Fruit fly (Drosophila melanogaster) whole organism, pupa: Measurements from ENCODE around the gene COX6CL.

ENCODE experiments used
- Pif1A ChIP-seq: fragments of 200-800 bp; sonication (Bioruptor generic); optimal IDR thresholded peaks from 3 replicates; lab custom pipeline; 2016; ENCODE audit warnings: missing biosample characterization, missing genetic modification characterization
- gl ChIP-seq: fragments of 200-800 bp; sonication (Bioruptor generic); optimal IDR thresholded peaks from 2 replicates; lab custom pipeline; 2018; ENCODE audit warnings: missing biosample characterization, mild to moderate bottlenecking, missing genetic modification characterization

DNA sequence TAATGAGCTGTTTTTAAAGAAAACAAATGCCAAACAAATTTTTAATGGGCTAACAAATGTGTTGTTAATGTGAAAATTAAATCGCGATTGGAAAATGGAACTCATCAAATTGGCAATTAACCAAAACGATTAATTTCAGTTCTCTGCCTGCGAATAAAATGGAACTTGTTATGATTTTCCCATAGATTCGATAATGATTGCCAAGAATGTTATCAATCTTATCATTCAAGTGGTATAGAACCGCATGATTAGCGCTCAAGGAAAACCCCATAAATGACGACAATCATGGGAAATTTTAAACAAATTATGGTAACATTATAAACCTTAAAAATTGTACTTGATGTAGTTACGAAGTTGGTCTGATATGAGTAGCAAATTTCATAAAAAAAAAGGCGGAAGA is 19.6 kb downstream of the COX6CL start:
- TF ChIP-seq Pif1A (GFP tag; lab: Kevin White, UChicago) = no peak
- no peak for TF ChIP-seq gl (tag; lab: Kevin White, UChicago)
